Worm (Caenorhabditis elegans) whole organism, midembryonic: ENCODE measurements around the gene pxf-1.

Source experiments
- T22C8.4 ChIP-seq: fragments of 200-800 bp; sonication (Bioruptor generic); IDR thresholded peaks from 2 replicates; pipeline ENCODE4 v1.3.6; 2022; ENCODE audit warnings: missing genetic modification characterization, missing compliant biosample characterization
- cog-1 ChIP-seq: sonication (generic microtip); optimal IDR thresholded peaks from 2 replicates; lab custom pipeline; 2016; ENCODE audit warnings: missing genetic modification characterization, missing compliant biosample characterization
- flt-1 ChIP-seq: fragments of 200-800 bp; sonication (Bioruptor generic); IDR thresholded peaks from 2 replicates; pipeline ENCODE4 v1.3.6; 2022; ENCODE audit warnings: missing genetic modification characterization, missing compliant biosample characterization
- klf-2 ChIP-seq: fragments of 200-800 bp; sonication (Bioruptor generic); conservative IDR thresholded peaks from 2 replicates; pipeline ENCODE4 v1.3.6; 2022; ENCODE audit warnings: missing genetic modification reagents, missing genetic modification characterization, missing compliant biosample characterization
- med-1 ChIP-seq: sonication (generic microtip); optimal IDR thresholded peaks from 2 replicates; lab custom pipeline; 2017; ENCODE audit warnings: missing genetic modification characterization, mild to moderate bottlenecking, missing compliant biosample characterization, antibody characterized with exemption, missing genetic modification reagents; ENCODE audit not compliant: insufficient read depth
- tab-1 ChIP-seq: fragments of 200-800 bp; sonication (Bioruptor generic); IDR thresholded peaks from 2 replicates; pipeline ENCODE4 v1.3.6; 2022; ENCODE audit warnings: missing genetic modification characterization, missing compliant biosample characterization
- ztf-29 ChIP-seq: fragments of 200-800 bp; sonication (Bioruptor generic); IDR thresholded peaks from 2 replicates; pipeline ENCODE4 v1.3.6; 2022; ENCODE audit warnings: missing genetic modification reagents, missing genetic modification characterization, missing compliant biosample characterization

DNA sequence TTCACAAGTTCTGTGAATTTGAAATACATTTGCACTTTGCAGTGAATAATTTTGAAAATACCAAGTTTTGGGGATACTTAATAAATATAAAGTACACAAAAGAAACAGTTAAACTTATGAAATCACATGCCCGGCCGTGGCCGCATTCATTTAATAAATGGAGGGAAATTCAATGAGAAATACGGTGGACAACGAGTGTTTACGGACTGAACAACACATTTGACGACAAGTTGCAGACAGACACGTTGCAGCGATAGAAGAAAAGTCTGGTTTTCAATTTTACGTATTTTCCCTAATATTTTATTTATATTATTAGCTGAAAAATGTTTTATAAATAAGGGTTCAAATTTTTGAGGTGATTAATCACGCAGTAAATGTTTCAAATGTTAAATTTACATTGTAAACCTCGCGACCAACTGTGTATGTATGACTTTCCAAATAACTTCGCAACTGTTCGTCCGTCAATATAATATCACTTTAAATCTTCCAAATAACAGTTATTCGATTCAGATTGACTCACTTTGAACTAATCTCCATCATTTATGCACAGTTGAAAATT, 22.6 kb downstream of the pxf-1 start, which contains the start of gene copg-1:
- TF ChIP-seq klf-2 (GFP tag; lab: Robert Waterston, UW) (no peak), ztf-29 (GFP tag; lab: Robert Waterston, UW) (no peak), tab-1 (no peak), med-1 (GFP tag; lab: Kevin White, UChicago) (no peak), flt-1 (GFP tag; lab: Robert Waterston, UW) (no peak), T22C8.4 (no peak), cog-1 (tag; lab: Kevin White, UChicago) (no peak)
